Worm (Caenorhabditis elegans) whole organism, L2 larva: Measurements from ENCODE around the gene F13A2.10.

Experiments
- R02D3.7 ChIP-seq: fragments of 150-350 bp; optimal IDR thresholded peaks from 2 replicates; lab custom pipeline; 2014; ENCODE audit warnings: missing biosample characterization, missing genetic modification characterization
- Y55F3AM.14 ChIP-seq: fragments of 200-800 bp; sonication (Bioruptor generic); optimal IDR thresholded peaks from 2 replicates; lab custom pipeline; 2018; ENCODE audit warnings: mild to moderate bottlenecking, missing genetic modification characterization, missing compliant biosample characterization
- ZK546.5 ChIP-seq: sonication (generic microtip); optimal IDR thresholded peaks from 2 replicates; lab custom pipeline; 2017; ENCODE audit warnings: missing biosample characterization, missing genetic modification characterization
- alr-1 ChIP-seq: fragments of 150-350 bp; optimal IDR thresholded peaks from 2 replicates; lab custom pipeline; 2014; ENCODE audit warnings: missing biosample characterization, missing genetic modification characterization
- aly-2 ChIP-seq: fragments of 150-350 bp; optimal IDR thresholded peaks from 2 replicates; lab custom pipeline; 2014; ENCODE audit warnings: missing biosample characterization, missing genetic modification characterization
- ama-1 ChIP-seq: fragments of 150-350 bp; optimal IDR thresholded peaks from 2 replicates; lab custom pipeline; 2018; ENCODE audit warnings: inconsistent platforms
- blmp-1 ChIP-seq: sonication (generic microtip); optimal IDR thresholded peaks from 2 replicates; lab custom pipeline; 2017; ENCODE audit warnings: missing genetic modification characterization, mild to moderate bottlenecking, missing compliant biosample characterization, antibody characterized with exemption, moderate library complexity; ENCODE audit not compliant: insufficient read depth
- ceh-82 ChIP-seq: fragments of 150-350 bp; optimal IDR thresholded peaks from 2 replicates; lab custom pipeline; 2014; ENCODE audit warnings: missing biosample characterization, missing genetic modification characterization
- crh-2 ChIP-seq: sonication (generic microtip); optimal IDR thresholded peaks from 2 replicates; lab custom pipeline; 2017; ENCODE audit warnings: missing biosample characterization, missing genetic modification characterization
- dmd-4 ChIP-seq: sonication (generic microtip); optimal IDR thresholded peaks from 2 replicates; lab custom pipeline; 2017; ENCODE audit warnings: missing biosample characterization, missing genetic modification characterization
- egl-27 ChIP-seq: sonication (generic microtip); optimal IDR thresholded peaks from 3 replicates; lab custom pipeline; 2017; ENCODE audit warnings: missing biosample characterization, missing genetic modification reagents, missing genetic modification characterization
- elt-1 ChIP-seq: fragments of 150-350 bp; optimal IDR thresholded peaks from 2 replicates; lab custom pipeline; 2014; ENCODE audit warnings: missing biosample characterization, missing genetic modification characterization
- elt-3 ChIP-seq: sonication (generic microtip); optimal IDR thresholded peaks from 2 replicates; lab custom pipeline; 2017; ENCODE audit warnings: missing biosample characterization, missing genetic modification characterization
- fos-1 ChIP-seq: fragments of 150-350 bp; optimal IDR thresholded peaks from 2 replicates; lab custom pipeline; 2014; ENCODE audit warnings: missing biosample characterization, missing genetic modification characterization
- gmeb-1 ChIP-seq: fragments of 150-350 bp; optimal IDR thresholded peaks from 2 replicates; lab custom pipeline; 2014; ENCODE audit warnings: missing biosample characterization, missing genetic modification characterization
- lin-11 ChIP-seq: fragments of 150-350 bp; sonication (generic microtip); optimal IDR thresholded peaks from 2 replicates; lab custom pipeline; 2014; ENCODE audit warnings: missing biosample characterization, missing genetic modification characterization, inconsistent platforms, mixed read lengths
- lin-13 ChIP-seq: fragments of 150-350 bp; optimal IDR thresholded peaks from 2 replicates; lab custom pipeline; 2014; ENCODE audit warnings: missing biosample characterization, missing genetic modification reagents, missing genetic modification characterization
- lin-39 ChIP-seq: fragments of 150-350 bp; optimal IDR thresholded peaks from 2 replicates; lab custom pipeline; 2014; ENCODE audit warnings: missing biosample characterization, missing genetic modification reagents, missing genetic modification characterization
- lsy-2 ChIP-seq, 2 experiments: fragments of 150-350 bp in 1 of 2; sonication (generic microtip) in 1 of 2; optimal IDR thresholded peaks; 2 replicates each; lab custom pipeline; 2014 to 2017; ENCODE audit warnings: missing biosample characterization in 2 of 2, missing genetic modification characterization in 2 of 2
- mab-5 ChIP-seq: fragments of 150-350 bp; optimal IDR thresholded peaks from 2 replicates; lab custom pipeline; 2014; ENCODE audit warnings: missing biosample characterization, missing genetic modification characterization
- mdl-1 ChIP-seq, 2 experiments: fragments of 150-350 bp in 1 of 2; sonication (generic microtip) in 1 of 2; optimal IDR thresholded peaks; 2 replicates each; lab custom pipeline; 2017; ENCODE audit warnings: missing biosample characterization in 2 of 2, missing genetic modification characterization in 2 of 2
- nhr-10 ChIP-seq: sonication (generic microtip); optimal IDR thresholded peaks from 2 replicates; lab custom pipeline; 2017; ENCODE audit warnings: missing biosample characterization, missing genetic modification characterization
- nhr-11 ChIP-seq: fragments of 150-350 bp; optimal IDR thresholded peaks from 2 replicates; lab custom pipeline; 2014; ENCODE audit warnings: missing biosample characterization, missing genetic modification characterization
- nhr-129 ChIP-seq: fragments of 150-350 bp; optimal IDR thresholded peaks from 2 replicates; lab custom pipeline; 2014; ENCODE audit warnings: missing biosample characterization, missing genetic modification characterization
- nhr-237 ChIP-seq: fragments of 150-350 bp; optimal IDR thresholded peaks from 2 replicates; lab custom pipeline; 2014; ENCODE audit warnings: missing biosample characterization, missing genetic modification characterization
- nhr-25 ChIP-seq: fragments of 150-350 bp; sonication (generic microtip); optimal IDR thresholded peaks from 3 replicates; lab custom pipeline; 2014; ENCODE audit warnings: missing biosample characterization, missing genetic modification characterization
- nhr-6 ChIP-seq: fragments of 150-350 bp; optimal IDR thresholded peaks from 2 replicates; lab custom pipeline; 2014; ENCODE audit warnings: missing biosample characterization, missing genetic modification characterization
- peb-1 ChIP-seq: fragments of 150-350 bp; optimal IDR thresholded peaks from 2 replicates; lab custom pipeline; 2014; ENCODE audit warnings: missing biosample characterization, missing genetic modification characterization
- sem-4 ChIP-seq: fragments of 150-350 bp; optimal IDR thresholded peaks from 2 replicates; lab custom pipeline; 2014; ENCODE audit warnings: missing biosample characterization, missing genetic modification reagents, missing genetic modification characterization
- skn-1 ChIP-seq: sonication (generic microtip); optimal IDR thresholded peaks from 2 replicates; lab custom pipeline; 2017; ENCODE audit warnings: missing biosample characterization, missing genetic modification characterization
- sma-9 ChIP-seq, 2 experiments: fragments of 150-350 bp in 1 of 2; sonication (generic microtip) in 1 of 2; optimal IDR thresholded peaks; 2 replicates each; lab custom pipeline; 2014 to 2016; ENCODE audit warnings: missing genetic modification characterization in 2 of 2, mild to moderate bottlenecking in 1 of 2, missing biosample characterization in 1 of 2, missing compliant biosample characterization in 1 of 2, missing genetic modification reagents in 1 of 2, moderate library complexity in 1 of 2
- unc-39 ChIP-seq: fragments of 150-350 bp; optimal IDR thresholded peaks from 2 replicates; lab custom pipeline; 2014; ENCODE audit warnings: missing biosample characterization, missing genetic modification characterization
- unc-55 ChIP-seq: fragments of 150-350 bp; sonication (generic microtip); optimal IDR thresholded peaks from 3 replicates; lab custom pipeline; 2014; ENCODE audit warnings: missing biosample characterization, missing genetic modification reagents, missing genetic modification characterization
- zag-1 ChIP-seq: fragments of 150-350 bp; optimal IDR thresholded peaks from 2 replicates; lab custom pipeline; 2014; ENCODE audit warnings: missing biosample characterization, missing genetic modification characterization
- ztf-11 ChIP-seq: sonication (generic microtip); optimal IDR thresholded peaks from 2 replicates; lab custom pipeline; 2017; ENCODE audit warnings: missing biosample characterization, missing genetic modification characterization
- ztf-4 ChIP-seq: fragments of 150-350 bp; optimal IDR thresholded peaks from 2 replicates; lab custom pipeline; 2014; ENCODE audit warnings: missing biosample characterization, missing genetic modification characterization

F13A2.10 gene

DNA sequence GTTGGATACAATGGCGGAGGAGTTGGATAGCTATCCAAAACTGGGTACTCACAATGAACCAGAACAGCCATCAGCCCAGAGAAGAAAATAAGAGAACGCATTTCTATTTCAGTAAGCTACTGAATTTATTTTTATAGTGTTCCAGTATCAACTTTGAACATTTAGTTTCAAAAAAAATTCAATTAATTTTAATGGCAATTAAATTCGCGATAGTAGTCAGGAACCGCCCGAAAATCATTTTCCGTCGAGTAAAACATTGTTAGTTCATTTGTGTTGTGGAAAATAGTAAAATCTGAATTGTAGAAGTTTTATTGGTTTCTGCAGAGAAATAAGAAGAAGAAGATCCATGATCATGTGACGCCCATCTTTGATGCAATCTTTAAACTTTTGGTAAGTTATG is 32.0 kb upstream of the F13A2.10 start, which contains the start of gene Y47D7A.6:
Gene Y47D7A.6, minus strand, starts transcription at position 101 of the 400 bp plus-strand sequence.
- TF ChIP-seq ceh-82 (tag; lab: Kevin White, UChicago) (no peak), fos-1 (no peak), elt-1 (tag; lab: Kevin White, UChicago) (no peak), lin-39 (tag; lab: Kevin White, UChicago) (no peak), gmeb-1 (tag; lab: Kevin White, UChicago) (no peak), unc-55 (GFP tag; lab: Kevin White, UChicago) (no peak)

DNA sequence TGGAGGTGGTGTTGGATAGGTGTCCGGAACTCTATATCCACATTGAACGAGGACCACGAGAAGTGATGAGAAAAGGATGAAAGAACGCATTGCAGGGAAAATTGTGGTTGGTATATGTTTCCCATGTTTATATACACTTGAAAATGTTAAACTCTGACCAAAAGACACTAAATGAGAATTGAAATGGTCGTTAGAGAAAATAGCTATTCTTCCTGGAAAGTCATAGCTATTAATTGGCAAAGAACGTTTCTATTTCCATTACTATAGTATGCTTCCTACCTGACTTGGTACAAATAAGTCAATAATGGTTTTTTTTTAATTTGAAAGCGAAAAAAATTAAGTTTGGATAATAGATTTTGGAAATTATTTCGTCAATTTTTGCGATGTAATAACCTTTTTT is 30.6 kb upstream of the F13A2.10 start, which contains the start of gene Y47D7A.18:
Gene Y47D7A.18, minus strand, starts transcription at position 101 of the 400 bp plus-strand sequence.
- TF ChIP-seq peb-1 (tag; lab: Kevin White, UChicago), result no peak
- no peak for TF ChIP-seq dmd-4
- no peak for TF ChIP-seq elt-3 (tag; lab: Kevin White, UChicago)
- TF ChIP-seq ztf-11 (tag; lab: Kevin White, UChicago), result no peak
- TF ChIP-seq zag-1 (tag; lab: Kevin White, UChicago), result no peak
- TF ChIP-seq nhr-6, result no peak
- no peak for TF ChIP-seq ama-1 (lab: Kevin White, UChicago)
- no peak for TF ChIP-seq sma-9 (GFP tag; optimal IDR thresholded peaks at IDR 0.05; lab: Kevin White, UChicago)
- no peak for TF ChIP-seq sma-9 (tag; optimal IDR thresholded peaks at IDR 0.05; lab: Kevin White, UChicago)
- TF ChIP-seq nhr-25, result no peak
- TF ChIP-seq lin-11 (tag; lab: Kevin White, UChicago), result no peak
- TF ChIP-seq egl-27, result no peak
- TF ChIP-seq R02D3.7, result no peak

ce11 chrV:4414613-4415071 is 28.6 kb upstream of the F13A2.10 start, which contains the start of gene grl-5:
grl-5 (minus strand) TSS chrV:4414663.
- TF ChIP-seq unc-39 (no peak), lin-39 (tag; lab: Kevin White, UChicago) (no peak), lin-13 (GFP tag; lab: Kevin White, UChicago) (no peak), nhr-6 (no peak), unc-55 (GFP tag; lab: Kevin White, UChicago) (no peak), ZK546.5 (no peak), zag-1 (tag; lab: Kevin White, UChicago) (no peak), mdl-1 (tag; optimal IDR thresholded peaks at IDR 0.05; lab: Kevin White, UChicago) (no peak), nhr-10 (tag; lab: Kevin White, UChicago) (no peak), nhr-237 (tag; lab: Kevin White, UChicago) (no peak)

DNA sequence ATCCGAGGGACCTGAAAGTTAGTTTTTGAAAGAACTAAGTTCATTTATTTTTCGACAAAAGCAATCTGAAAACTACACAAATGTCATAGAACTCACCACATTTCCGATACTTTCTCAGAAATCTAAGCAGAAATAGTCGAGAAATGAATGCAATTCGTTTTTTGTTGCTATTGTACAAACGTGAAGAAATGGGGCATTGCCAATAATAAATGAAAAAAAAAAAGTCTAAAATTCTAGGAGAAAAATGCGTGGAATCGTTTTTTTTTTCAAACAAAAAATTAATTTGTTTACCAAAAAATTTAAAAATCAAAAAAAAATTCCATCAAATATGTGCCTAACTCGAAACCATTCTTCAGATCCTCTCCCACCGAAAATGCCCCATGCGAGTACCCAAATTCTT is 25.6 kb upstream of the F13A2.10 start, which contains the start of gene Y47D7A.17:
Gene Y47D7A.17, minus strand, starts transcription at position 101 of the 400 bp plus-strand sequence.
- TF ChIP-seq crh-2 (no peak), ztf-11 (tag; lab: Kevin White, UChicago) (no peak), peb-1 (tag; lab: Kevin White, UChicago) (no peak), lsy-2 (tag; optimal IDR thresholded peaks at IDR 0.05; lab: Kevin White, UChicago) (no peak), skn-1 (no peak), Y55F3AM.14 (no peak), blmp-1 (tag; lab: Kevin White, UChicago) (no peak), nhr-129 (no peak), nhr-10 (tag; lab: Kevin White, UChicago) (no peak), mab-5 (tag; lab: Kevin White, UChicago) (no peak), sem-4 (no peak), sma-9 (GFP tag; optimal IDR thresholded peaks at IDR 0.05; lab: Kevin White, UChicago) (no peak), sma-9 (tag; optimal IDR thresholded peaks at IDR 0.05; lab: Kevin White, UChicago) (no peak), nhr-237 (tag; lab: Kevin White, UChicago) (no peak), ztf-4 (tag; lab: Kevin White, UChicago) (no peak), nhr-11 (no peak), R02D3.7 (no peak), alr-1 (tag; lab: Kevin White, UChicago) (no peak)

- TF ChIP-seq R02D3.7 (no peak), nhr-11 (no peak), nhr-129 (no peak), nhr-10 (tag; lab: Kevin White, UChicago) (no peak), aly-2 (no peak), fos-1 (no peak), unc-55 (GFP tag; lab: Kevin White, UChicago) (no peak), blmp-1 (tag; lab: Kevin White, UChicago) (no peak), lsy-2 (tag; optimal IDR thresholded peaks at IDR 0.05; lab: Kevin White, UChicago) (no peak), zag-1 (tag; lab: Kevin White, UChicago) (no peak), elt-1 (tag; lab: Kevin White, UChicago) (no peak), crh-2 (no peak)
Measured at ce11 chrV:4410643-4411042, 24.6 kb upstream of the F13A2.10 start, which contains the start of gene Y47D7A.3. Y47D7A.3 (plus strand) TSS chrV:4410943.
